Worm (Caenorhabditis elegans): ENCODE data around the gene Y97E10AR.3.
A peak's percentile ranks its signal among the peaks of the same experiment; 100 is the strongest.

Gene Y97E10AR.3

DNA sequence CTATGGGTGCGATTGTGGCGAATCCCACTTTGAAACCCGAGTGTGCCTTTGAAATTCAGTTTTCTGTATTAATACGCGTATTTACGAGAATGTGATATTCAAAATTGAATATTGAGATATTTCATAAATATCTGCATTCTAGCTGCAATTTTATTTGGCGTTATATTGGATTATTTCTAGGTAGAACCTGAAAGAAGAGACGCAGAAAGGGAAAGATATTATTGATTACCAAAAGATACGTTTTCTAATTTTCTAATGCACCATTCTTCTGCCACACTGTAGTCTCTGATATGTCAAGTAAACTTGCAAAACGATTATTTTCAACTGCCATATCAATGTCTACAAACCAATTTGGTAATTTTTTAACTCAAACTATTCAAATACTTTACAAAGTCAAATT lies 14.7 kb upstream of the Y97E10AR.3 start, which contains the start of gene ech-3:
Gene ech-3 (plus strand): TSS at position 178 of the 400 bp plus-strand sequence.
- TF ChIP-seq lsy-2 (tag; optimal IDR thresholded peaks at IDR 0.05) (no peak), blmp-1 (tag; optimal IDR thresholded peaks at IDR 0.05) (peak; percentile 8), tbx-2 (tag; optimal IDR thresholded peaks at IDR 0.05) (no peak), isw-1 (GFP tag; IDR thresholded peaks at IDR 0.05) (no peak), efl-1 (optimal IDR thresholded peaks at IDR 0.05) (peak in 1 of 2 experiments; percentile 5), efl-1 (GFP tag; optimal IDR thresholded peaks at IDR 0.05 in 1 of 2) (peak in 1 of 2 experiments; percentile 84), nhr-20 (tag; optimal IDR thresholded peaks at IDR 0.05) (peak; percentile 31), nhr-77 (tag; optimal IDR thresholded peaks at IDR 0.05) (no peak), dpl-1 (GFP tag; optimal IDR thresholded peaks at IDR 0.05) (no peak), nhr-90 (tag; optimal IDR thresholded peaks at IDR 0.05; ENCODE audit: poor library complexity) (no peak), alr-1 (tag; optimal IDR thresholded peaks at IDR 0.05; ENCODE audit: borderline replicate concordance) (no peak), mdl-1 (tag; optimal IDR thresholded peaks at IDR 0.05) (no peak), lin-35 (GFP tag; optimal IDR thresholded peaks at IDR 0.05) (peak in 1 of 2 experiments; percentile 30), lin-13 (GFP tag; optimal IDR thresholded peaks at IDR 0.05) (no peak), ceh-90 (tag; optimal IDR thresholded peaks at IDR 0.05) (no peak), pax-3 (tag; optimal IDR thresholded peaks at IDR 0.05) (no peak)

DNA sequence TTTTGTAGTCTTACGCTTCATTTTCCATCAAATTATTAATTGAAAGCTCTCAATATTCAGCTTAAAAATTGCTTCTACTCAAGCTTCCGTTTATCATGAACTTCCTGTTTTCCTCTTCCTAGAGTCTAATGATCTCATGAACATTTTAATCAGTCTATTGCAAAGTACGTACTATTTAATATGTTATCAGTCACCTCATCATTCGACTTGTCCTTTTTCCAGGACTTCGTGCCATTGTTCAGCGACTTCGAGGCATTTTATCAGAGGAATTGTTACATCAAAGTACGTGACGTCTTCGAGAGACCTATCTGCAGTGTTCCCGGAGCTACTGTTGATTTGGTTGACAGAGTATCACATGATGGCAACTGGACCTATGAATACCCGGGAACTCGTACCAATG lies 12.5 kb upstream of the Y97E10AR.3 start:
- TF ChIP-seq ceh-63 (GFP tag; optimal IDR thresholded peaks at IDR 0.05) (no peak), pqm-1 (tag; optimal IDR thresholded peaks at IDR 0.05) (peak; percentile 1), elt-2 (tag; optimal IDR thresholded peaks at IDR 0.05) (peak; percentile 17), egl-27 (tag; optimal IDR thresholded peaks at IDR 0.05) (no peak)

DNA sequence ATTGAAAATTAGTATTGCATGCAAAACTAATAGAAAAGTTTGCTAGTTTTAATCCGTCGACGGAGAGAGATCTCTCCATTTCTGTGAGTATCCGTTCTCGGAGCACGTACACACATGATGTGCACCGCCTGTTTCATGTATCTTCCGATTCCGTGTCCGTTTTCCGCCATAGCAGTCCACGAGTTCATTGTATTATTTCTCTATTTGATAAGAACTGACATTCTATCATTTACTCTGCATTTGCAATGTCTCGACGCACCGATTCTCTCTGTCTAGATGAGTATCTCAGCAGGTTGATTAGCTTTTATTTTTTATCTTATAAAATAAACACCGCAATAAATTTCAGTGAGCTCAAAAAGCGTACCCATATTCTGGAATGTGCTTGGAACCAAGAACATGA lies 11.6 kb upstream of the Y97E10AR.3 start:
- TF ChIP-seq aha-1 (tag; optimal IDR thresholded peaks at IDR 0.05): no peak
- peak; percentile 18 for TF ChIP-seq elt-2 (tag; optimal IDR thresholded peaks at IDR 0.05)

DNA sequence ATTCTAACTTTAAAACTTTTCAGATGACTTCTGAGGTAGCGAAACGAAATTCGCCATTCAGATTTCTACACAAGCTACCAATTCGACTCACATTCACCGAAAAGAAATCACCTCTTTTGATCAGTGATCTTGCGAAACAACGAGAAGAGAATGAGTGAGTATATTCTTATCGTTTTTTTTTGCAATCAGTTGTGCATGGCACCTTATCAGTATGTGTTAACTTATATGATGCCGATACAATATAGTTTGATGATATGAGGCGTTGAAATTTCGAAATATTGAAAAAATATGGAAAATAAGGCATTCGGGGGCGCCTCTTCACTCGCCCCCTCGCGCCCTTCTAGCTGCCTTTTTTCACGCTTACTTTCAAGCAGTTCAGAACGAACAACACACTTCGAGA lies 10.6 kb upstream of the Y97E10AR.3 start:
- TF ChIP-seq nhr-90 (tag; optimal IDR thresholded peaks at IDR 0.05; ENCODE audit: poor library complexity): no peak
- no peak for TF ChIP-seq ceh-8 (GFP tag; optimal IDR thresholded peaks at IDR 0.05)
- TF ChIP-seq zip-4 (GFP tag; optimal IDR thresholded peaks at IDR 0.05): no peak
- no peak for TF ChIP-seq rnt-1 (tag; optimal IDR thresholded peaks at IDR 0.05)
- TF ChIP-seq ceh-82 (tag; optimal IDR thresholded peaks at IDR 0.05): no peak
- no peak for TF ChIP-seq lir-3 (tag; optimal IDR thresholded peaks at IDR 0.05; ENCODE audit: poor library complexity)
- TF ChIP-seq egl-27 (tag; optimal IDR thresholded peaks at IDR 0.05): no peak
- peak; percentile 43 for TF ChIP-seq nhr-20 (tag; optimal IDR thresholded peaks at IDR 0.05)
- TF ChIP-seq blmp-1 (tag; optimal IDR thresholded peaks at IDR 0.05): no peak
- TF ChIP-seq snpc-4 (tag; optimal IDR thresholded peaks at IDR 0.05): no peak
- no peak for TF ChIP-seq isw-1 (GFP tag; IDR thresholded peaks at IDR 0.05)
- TF ChIP-seq nhr-84 (tag; optimal IDR thresholded peaks at IDR 0.05): no peak
- TF ChIP-seq tlp-1 (tag; optimal IDR thresholded peaks at IDR 0.05): peak; percentile 58
- TF ChIP-seq elt-2 (tag; optimal IDR thresholded peaks at IDR 0.05): peak; percentile 75
- peak in 1 of 2 experiments; percentile 23 for TF ChIP-seq lin-35 (GFP tag; optimal IDR thresholded peaks at IDR 0.05)
- no peak for TF ChIP-seq mef-2 (tag; optimal IDR thresholded peaks at IDR 0.05)
- no peak for TF ChIP-seq hlh-17 (GFP tag; optimal IDR thresholded peaks at IDR 0.05; ENCODE audit: borderline replicate concordance)
- TF ChIP-seq nhr-77 (tag; optimal IDR thresholded peaks at IDR 0.05): no peak
- TF ChIP-seq tbx-2 (tag; optimal IDR thresholded peaks at IDR 0.05): no peak
- peak; percentile 14 for TF ChIP-seq jun-1 (tag; optimal IDR thresholded peaks at IDR 0.05)
- no peak for TF ChIP-seq lin-13 (GFP tag; optimal IDR thresholded peaks at IDR 0.05)
- peak; percentile 67 for TF ChIP-seq pqm-1 (tag; optimal IDR thresholded peaks at IDR 0.05)
- TF ChIP-seq lin-39 (tag; optimal IDR thresholded peaks at IDR 0.05): no peak

DNA sequence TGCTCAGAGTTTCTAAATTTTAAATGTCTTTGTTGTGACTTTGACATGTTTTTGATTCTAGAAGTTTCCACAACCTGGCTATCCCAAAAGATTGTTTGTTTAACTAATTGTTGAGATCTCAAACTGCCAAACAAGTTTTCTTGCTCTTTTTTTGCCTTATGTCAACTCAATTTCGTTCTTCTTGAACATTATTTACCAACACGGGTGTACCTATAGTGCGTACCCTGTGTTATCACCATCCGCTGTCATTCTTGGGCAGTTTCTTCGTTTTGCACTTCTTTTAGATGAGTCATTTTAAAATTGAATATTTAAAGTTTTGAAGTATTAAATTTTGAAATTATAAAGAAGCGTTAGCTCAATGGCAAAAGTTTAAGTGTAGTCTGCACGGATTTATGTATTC lies 9.6 kb upstream of the Y97E10AR.3 start, which contains the start of gene sptl-2:
Gene sptl-2 (plus strand): TSS at position 280 of the 400 bp plus-strand sequence.
- TF ChIP-seq pqm-1 (tag; optimal IDR thresholded peaks at IDR 0.05) (no peak), snu-23 (GFP tag; optimal IDR thresholded peaks at IDR 0.05) (no peak), alr-1 (tag; optimal IDR thresholded peaks at IDR 0.05; ENCODE audit: borderline replicate concordance) (no peak), unc-62 (GFP tag; optimal IDR thresholded peaks at IDR 0.05) (no peak), lin-39 (tag; optimal IDR thresholded peaks at IDR 0.05) (no peak), jun-1 (tag; optimal IDR thresholded peaks at IDR 0.05) (no peak), swsn-7 (tag; optimal IDR thresholded peaks at IDR 0.05) (no peak), vab-15 (tag; optimal IDR thresholded peaks at IDR 0.05) (no peak), mef-2 (tag; optimal IDR thresholded peaks at IDR 0.05) (no peak)
